Worm (Caenorhabditis elegans) whole organism, late embryonic: Measurements from ENCODE around the gene ver-1.

ENCODE experiments used
- C08G9.2 ChIP-seq: sonication (generic microtip); optimal IDR thresholded peaks from 2 replicates; lab custom pipeline; 2016; ENCODE audit warnings: mild to moderate bottlenecking, missing genetic modification characterization, moderate library complexity, missing compliant biosample characterization
- C38D4.7 ChIP-seq: fragments of 200-800 bp; sonication (Bioruptor generic); optimal IDR thresholded peaks from 2 replicates; lab custom pipeline; 2018; ENCODE audit warnings: mild to moderate bottlenecking, missing genetic modification characterization, moderate library complexity, missing compliant biosample characterization
- ahr-1 ChIP-seq: sonication (generic microtip); optimal IDR thresholded peaks from 2 replicates; lab custom pipeline; 2016; ENCODE audit warnings: missing genetic modification characterization, missing compliant biosample characterization
- ceh-2 ChIP-seq: sonication (generic microtip); optimal IDR thresholded peaks from 2 replicates; lab custom pipeline; 2016; ENCODE audit warnings: missing genotype, missing genetic modification characterization, missing compliant biosample characterization
- ceh-22 ChIP-seq: sonication (generic microtip); optimal IDR thresholded peaks from 2 replicates; lab custom pipeline; 2017; ENCODE audit warnings: missing biosample characterization, missing genetic modification characterization
- ceh-30 ChIP-seq: fragments of 150-350 bp; optimal IDR thresholded peaks from 2 replicates; lab custom pipeline; 2014; ENCODE audit warnings: missing biosample characterization, missing genetic modification characterization
- ceh-6 ChIP-seq: fragments of 200-800 bp; sonication (Bioruptor generic); optimal IDR thresholded peaks from 2 replicates; lab custom pipeline; 2018; ENCODE audit warnings: mild to moderate bottlenecking, missing genetic modification characterization, missing compliant biosample characterization
- ceh-9 ChIP-seq: sonication (generic microtip); optimal IDR thresholded peaks from 2 replicates; lab custom pipeline; 2016; ENCODE audit warnings: mild to moderate bottlenecking, missing genetic modification characterization, inconsistent platforms, missing compliant biosample characterization
- che-1 ChIP-seq: sonication (generic microtip); optimal IDR thresholded peaks from 2 replicates; lab custom pipeline; 2016; ENCODE audit warnings: mild to moderate bottlenecking, missing genetic modification characterization, missing compliant biosample characterization
- dve-1 ChIP-seq: sonication (generic microtip); optimal IDR thresholded peaks from 2 replicates; lab custom pipeline; 2017; ENCODE audit warnings: antibody characterized with exemption, mild to moderate bottlenecking, missing genetic modification characterization, missing compliant biosample characterization
- elt-2 ChIP-seq: sonication (generic microtip); optimal IDR thresholded peaks from 2 replicates; lab custom pipeline; 2016; ENCODE audit warnings: missing genetic modification reagents, missing genetic modification characterization, missing compliant biosample characterization
- elt-4 ChIP-seq: sonication (generic microtip); optimal IDR thresholded peaks from 2 replicates; lab custom pipeline; 2016; ENCODE audit warnings: missing genetic modification characterization, missing compliant biosample characterization
- eyg-1 ChIP-seq: sonication (generic microtip); optimal IDR thresholded peaks from 2 replicates; lab custom pipeline; 2016; ENCODE audit warnings: missing genotype, missing genetic modification characterization, missing compliant biosample characterization
- fax-1 ChIP-seq: sonication (generic microtip); optimal IDR thresholded peaks from 2 replicates; lab custom pipeline; 2016; ENCODE audit warnings: missing genotype, missing genetic modification characterization, missing compliant biosample characterization
- fkh-6 ChIP-seq: sonication (generic microtip); optimal IDR thresholded peaks from 2 replicates; lab custom pipeline; 2016; ENCODE audit warnings: missing genetic modification characterization, missing compliant biosample characterization
- gmeb-2 ChIP-seq: sonication (generic microtip); optimal IDR thresholded peaks from 2 replicates; lab custom pipeline; 2016; ENCODE audit warnings: missing genetic modification characterization, inconsistent platforms, missing compliant biosample characterization
- hlh-8 ChIP-seq: sonication (generic microtip); optimal IDR thresholded peaks from 2 replicates; lab custom pipeline; 2016; ENCODE audit warnings: missing genotype, missing genetic modification characterization, missing compliant biosample characterization
- lim-6 ChIP-seq: sonication (generic microtip); optimal IDR thresholded peaks from 2 replicates; lab custom pipeline; 2016; ENCODE audit warnings: missing genetic modification characterization, missing compliant biosample characterization
- lin-11 ChIP-seq: fragments of 200-800 bp; sonication (Bioruptor generic); optimal IDR thresholded peaks from 2 replicates; lab custom pipeline; 2018; ENCODE audit warnings: mild to moderate bottlenecking, missing genetic modification characterization, missing compliant biosample characterization
- nhr-11 ChIP-seq: fragments of 150-350 bp; optimal IDR thresholded peaks from 2 replicates; lab custom pipeline; 2014; ENCODE audit warnings: missing biosample characterization, missing genetic modification characterization
- nhr-232 ChIP-seq: sonication (generic microtip); optimal IDR thresholded peaks from 2 replicates; lab custom pipeline; 2016; ENCODE audit warnings: missing genetic modification characterization, missing compliant biosample characterization
- odd-2 ChIP-seq: sonication (generic microtip); optimal IDR thresholded peaks from 2 replicates; lab custom pipeline; 2017; ENCODE audit warnings: antibody characterized with exemption, mild to moderate bottlenecking, missing genetic modification characterization, missing compliant biosample characterization
- pag-3 ChIP-seq: sonication (generic microtip); optimal IDR thresholded peaks from 2 replicates; lab custom pipeline; 2016; ENCODE audit warnings: missing compliant biosample characterization, missing genetic modification characterization, borderline replicate concordance
- pat-9 ChIP-seq: fragments of 200-800 bp; sonication (Bioruptor generic); optimal IDR thresholded peaks from 2 replicates; lab custom pipeline; 2018; ENCODE audit warnings: mild to moderate bottlenecking, missing genetic modification characterization, moderate library complexity, missing compliant biosample characterization
- pqm-1 ChIP-seq: sonication (generic microtip); optimal IDR thresholded peaks from 2 replicates; lab custom pipeline; 2016; ENCODE audit warnings: missing genetic modification characterization, missing compliant biosample characterization
- ref-2 ChIP-seq: sonication (generic microtip); optimal IDR thresholded peaks from 2 replicates; lab custom pipeline; 2016; ENCODE audit warnings: missing genetic modification characterization, missing compliant biosample characterization
- sdc-2 ChIP-seq: sonication (generic microtip); optimal IDR thresholded peaks from 2 replicates; lab custom pipeline; 2016; ENCODE audit warnings: missing genotype, missing genetic modification characterization, missing compliant biosample characterization
- sox-2 ChIP-seq: fragments of 200-800 bp; sonication (Bioruptor generic); IDR thresholded peaks from 2 replicates; pipeline ENCODE4 v1.3.6; 2022; ENCODE audit warnings: missing genetic modification reagents, missing genetic modification characterization, missing compliant biosample characterization
- syd-9 ChIP-seq: sonication (generic microtip); optimal IDR thresholded peaks from 2 replicates; lab custom pipeline; 2016; ENCODE audit warnings: mild to moderate bottlenecking, missing genetic modification characterization, moderate library complexity, missing compliant biosample characterization
- tbx-7 ChIP-seq: sonication (generic microtip); optimal IDR thresholded peaks from 2 replicates; lab custom pipeline; 2016; ENCODE audit warnings: missing genotype, missing genetic modification characterization, missing compliant biosample characterization
- unc-42 ChIP-seq: sonication (generic microtip); optimal IDR thresholded peaks from 2 replicates; lab custom pipeline; 2016; ENCODE audit warnings: missing genotype, missing genetic modification characterization, missing compliant biosample characterization
- unc-86 ChIP-seq: sonication (generic microtip); optimal IDR thresholded peaks from 2 replicates; lab custom pipeline; 2016; ENCODE audit warnings: missing genetic modification characterization, missing compliant biosample characterization
- zip-5 ChIP-seq: sonication (generic microtip); optimal IDR thresholded peaks from 2 replicates; lab custom pipeline; 2016; ENCODE audit warnings: missing genetic modification characterization, missing compliant biosample characterization
- ztf-16 ChIP-seq: sonication (generic microtip); optimal IDR thresholded peaks from 2 replicates; lab custom pipeline; 2017; ENCODE audit warnings: missing genetic modification characterization, missing compliant biosample characterization

Gene ver-1

ce11 chrIII:180963-181362 is 24.3 kb downstream of the ver-1 start, which contains the start of gene F40G9.5:
Gene F40G9.5, plus strand, starts transcription at chrIII:181263.
- TF ChIP-seq ztf-16 (tag; lab: Kevin White, UChicago) (no peak), odd-2 (tag; lab: Kevin White, UChicago) (no peak)

ce11 chrIII:182080-182479 is 25.5 kb downstream of the ver-1 start, which contains the start of gene F40G9.15:
Gene F40G9.15, plus strand, starts transcription at chrIII:182380.
- TF ChIP-seq sox-2 (GFP tag; lab: Robert Waterston, UW), result no peak
- no peak for TF ChIP-seq ref-2 (tag; lab: Kevin White, UChicago)
- no peak for TF ChIP-seq lim-6 (tag; lab: Kevin White, UChicago)
- TF ChIP-seq dve-1 (tag; lab: Kevin White, UChicago), result no peak
- no peak for TF ChIP-seq unc-86 (tag; lab: Kevin White, UChicago)
- TF ChIP-seq nhr-11 (tag; lab: Kevin White, UChicago), result no peak
- no peak for TF ChIP-seq ceh-6 (GFP tag; lab: Kevin White, UChicago)
- TF ChIP-seq fkh-6 (tag; lab: Kevin White, UChicago), result no peak
- TF ChIP-seq C38D4.7 (GFP tag; lab: Kevin White, UChicago), result no peak
- no peak for TF ChIP-seq elt-2 (tag; lab: Kevin White, UChicago)

- no peak for TF ChIP-seq lin-11 (tag; lab: Kevin White, UChicago)
- TF ChIP-seq zip-5 (tag; lab: Kevin White, UChicago), result no peak
- no peak for TF ChIP-seq tbx-7 (tag; lab: Kevin White, UChicago)
- peak; percentile 70 for TF ChIP-seq elt-2 (tag; lab: Kevin White, UChicago)
- TF ChIP-seq ceh-30 (tag; lab: Kevin White, UChicago), result no peak
- TF ChIP-seq ceh-22 (tag; lab: Kevin White, UChicago), result no peak
- TF ChIP-seq eyg-1 (tag; lab: Kevin White, UChicago), result no peak
- TF ChIP-seq, all 69 proteins: peak for 1
Observed at ce11 chrIII:183072-183471, 26.4 kb downstream of the ver-1 start.

- TF ChIP-seq syd-9 (no peak), unc-42 (tag; lab: Kevin White, UChicago) (no peak), tbx-7 (tag; lab: Kevin White, UChicago) (no peak), fax-1 (tag; lab: Kevin White, UChicago) (no peak), gmeb-2 (tag; lab: Kevin White, UChicago) (no peak), ceh-2 (tag; lab: Kevin White, UChicago) (no peak), pqm-1 (tag; lab: Kevin White, UChicago) (no peak), ceh-9 (tag; lab: Kevin White, UChicago) (no peak), C08G9.2 (no peak), pat-9 (tag; lab: Kevin White, UChicago) (no peak), lim-6 (tag; lab: Kevin White, UChicago) (no peak)
Observed at ce11 chrIII:184335-184734, 27.7 kb downstream of the ver-1 start.

ce11 chrIII:187829-188228 is 31.2 kb downstream of the ver-1 start, which contains the start of gene mxl-2:
Gene mxl-2, minus strand, starts transcription at chrIII:188131.
- TF ChIP-seq ahr-1 (tag; lab: Kevin White, UChicago) (no peak), elt-2 (tag; lab: Kevin White, UChicago) (no peak), pag-3 (tag; lab: Kevin White, UChicago) (no peak), nhr-232 (no peak), tbx-7 (tag; lab: Kevin White, UChicago) (no peak), elt-4 (tag; lab: Kevin White, UChicago) (no peak), che-1 (tag; lab: Kevin White, UChicago) (no peak), sdc-2 (tag; lab: Kevin White, UChicago) (no peak), eyg-1 (tag; lab: Kevin White, UChicago) (no peak), C08G9.2 (no peak), unc-86 (tag; lab: Kevin White, UChicago) (no peak), hlh-8 (tag; lab: Kevin White, UChicago) (no peak), ceh-30 (tag; lab: Kevin White, UChicago) (no peak)
- TF ChIP-seq, all 69 proteins: peak for 0
